Worm (Caenorhabditis elegans): Measurements from ENCODE around the gene lep-2.

The lep-2 gene

DNA sequence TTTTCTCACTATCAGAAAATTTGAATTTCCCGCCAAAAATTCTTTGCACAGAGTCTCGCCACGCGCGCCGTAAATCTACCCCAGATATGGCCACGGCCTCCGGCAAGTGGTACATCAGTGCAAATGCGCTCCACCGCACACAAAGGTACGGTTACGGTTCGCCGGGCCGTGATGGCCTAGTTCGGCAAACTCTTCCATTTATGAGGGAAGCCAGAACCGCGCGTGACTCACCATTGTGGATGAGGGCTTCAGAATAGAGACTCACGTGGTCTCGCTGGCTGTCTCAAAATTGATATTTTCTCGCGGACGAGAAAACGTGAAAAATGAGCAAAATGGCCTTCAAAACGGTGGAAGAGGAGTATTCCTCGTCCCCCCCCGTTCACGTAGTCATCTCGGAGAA is 27.7 kb downstream of the lep-2 start (continued):
- TF ChIP-seq ZK337.2 (GFP tag; IDR thresholded peaks at IDR 0.05) = no peak

DNA sequence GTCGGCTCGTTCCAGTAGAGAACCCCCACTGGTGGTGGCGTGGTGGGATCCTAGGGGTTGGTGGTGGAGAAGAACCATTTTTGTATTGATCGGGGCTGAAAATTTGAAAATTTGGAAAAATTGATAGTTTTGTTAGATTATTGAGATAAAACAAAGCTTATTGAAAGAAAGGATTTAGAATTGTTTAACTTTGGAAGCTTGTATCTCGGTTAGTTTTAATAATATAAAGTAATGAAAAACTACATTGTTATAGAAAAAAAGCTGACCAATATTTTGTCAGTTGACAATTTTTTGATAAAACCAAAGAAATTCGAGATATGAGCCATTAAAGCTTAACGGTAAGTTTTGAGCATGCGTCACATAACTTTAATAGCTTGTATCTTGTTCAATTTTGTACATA is 37.9 kb downstream of the lep-2 start, which contains the start of gene abhd-14:
TSS of gene abhd-14 (minus strand) at position 101 of the 400 bp plus-strand sequence.
- TF ChIP-seq aly-2 (tag; optimal IDR thresholded peaks at IDR 0.05) (no peak), zfp-3 (GFP tag; conservative IDR thresholded peaks at IDR 0.05) (no peak), ctbp-1 (GFP tag; IDR thresholded peaks at IDR 0.05) (no peak), nhr-42 (GFP tag; IDR thresholded peaks at IDR 0.05) (no peak), mes-2 (tag; optimal IDR thresholded peaks at IDR 0.05; ENCODE audit: poor library complexity, severe bottlenecking) (no peak), daf-16 (GFP tag; optimal IDR thresholded peaks at IDR 0.05) (no peak), daf-16 (tag; optimal IDR thresholded peaks at IDR 0.05) (no peak), skn-1 (tag; optimal IDR thresholded peaks at IDR 0.05) (no peak), zip-2 (tag; optimal IDR thresholded peaks at IDR 0.05) (no peak), egl-27 (tag; optimal IDR thresholded peaks at IDR 0.05) (no peak), set-16 (GFP tag; IDR thresholded peaks at IDR 0.05) (no peak), nhr-25 (tag; optimal IDR thresholded peaks at IDR 0.05; ENCODE audit: borderline replicate concordance, insufficient read depth) (no peak), nhr-48 (tag; optimal IDR thresholded peaks at IDR 0.05) (no peak), jun-1 (tag; optimal IDR thresholded peaks at IDR 0.05) (no peak), zfp-2 (tag; optimal IDR thresholded peaks at IDR 0.05) (no peak), hlh-30 (tag; optimal IDR thresholded peaks at IDR 0.05; ENCODE audit: insufficient read depth) (no peak), ZK337.2 (GFP tag; IDR thresholded peaks at IDR 0.05) (no peak), madf-5 (GFP tag; IDR thresholded peaks at IDR 0.05) (no peak), daf-19 (GFP tag; conservative IDR thresholded peaks at IDR 0.05) (no peak), saeg-2 (GFP tag; IDR thresholded peaks at IDR 0.05) (no peak)

DNA sequence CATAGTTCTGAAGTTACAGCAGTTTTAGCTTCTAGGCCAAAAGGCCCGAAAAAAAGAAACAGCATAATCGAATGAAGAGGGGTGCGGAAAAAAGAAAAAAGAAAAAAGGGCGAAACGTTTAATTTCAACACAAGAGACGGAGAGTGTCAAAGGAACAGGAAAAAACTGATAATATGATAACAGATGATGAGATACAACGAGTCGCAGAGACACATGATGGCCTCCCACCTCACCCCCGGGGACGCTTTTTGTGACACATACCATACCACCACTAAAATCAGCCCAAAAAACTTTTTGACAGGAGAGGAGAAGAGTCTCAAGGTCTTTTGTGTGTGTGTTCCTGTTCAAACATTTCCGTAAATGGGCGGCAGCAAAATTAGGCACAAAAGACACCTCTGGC is 43.0 kb downstream of the lep-2 start:
- TF ChIP-seq ceh-62 (tag; optimal IDR thresholded peaks at IDR 0.05) (no peak), D1046.2 (GFP tag; IDR thresholded peaks at IDR 0.05) (no peak), hlh-30 (tag; optimal IDR thresholded peaks at IDR 0.05; ENCODE audit: insufficient read depth) (peak; percentile 88), ceh-82 (tag; optimal IDR thresholded peaks at IDR 0.05) (no peak), pqm-1 (tag; optimal IDR thresholded peaks at IDR 0.05) (peak; percentile 54), duxl-1 (tag; optimal IDR thresholded peaks at IDR 0.05; ENCODE audit: poor library complexity) (no peak), madf-9 (GFP tag; conservative IDR thresholded peaks at IDR 0.05) (no peak), F10B5.3 (tag; optimal IDR thresholded peaks at IDR 0.05) (no peak), hlh-11 (tag; optimal IDR thresholded peaks at IDR 0.05) (peak; percentile 88), ZK546.5 (tag; optimal IDR thresholded peaks at IDR 0.05) (no peak), madf-5 (GFP tag; IDR thresholded peaks at IDR 0.05) (no peak), lsy-2 (tag; optimal IDR thresholded peaks at IDR 0.05) (peak in 1 of 2 experiments; percentile 10), mep-1 (tag; optimal IDR thresholded peaks at IDR 0.05) (peak; percentile 38), mxl-3 (GFP tag; optimal IDR thresholded peaks at IDR 0.05) (peak; percentile 65), snpc-1.2 (GFP tag; IDR thresholded peaks at IDR 0.05) (no peak), dve-1 (tag; optimal IDR thresholded peaks at IDR 0.05; ENCODE audit: insufficient read depth) (peak; percentile 48), mxl-2 (GFP tag; conservative IDR thresholded peaks at IDR 0.05) (no peak), fos-1 (tag; optimal IDR thresholded peaks at IDR 0.05) (no peak), ctbp-1 (GFP tag; IDR thresholded peaks at IDR 0.05) (no peak), ceh-44 (GFP tag; IDR thresholded peaks at IDR 0.05) (no peak), egl-43 (GFP tag; IDR thresholded peaks at IDR 0.05) (no peak), nhr-6 (tag; optimal IDR thresholded peaks at IDR 0.05) (peak; percentile 27), nhr-28 (tag; optimal IDR thresholded peaks at IDR 0.05) (peak; percentile 83), lin-13 (GFP tag; optimal IDR thresholded peaks at IDR 0.05) (no peak), F26F4.8 (GFP tag; conservative IDR thresholded peaks at IDR 0.05) (no peak), ceh-28 (tag; optimal IDR thresholded peaks at IDR 0.05) (no peak), pha-4 (GFP tag; IDR thresholded peaks at IDR 0.05) (0 out of 2 replicates have a peak, but pooled peaks have one; percentile 22), pha-4 (tag; optimal IDR thresholded peaks at IDR 0.05) (no peak), daf-12 (tag; optimal IDR thresholded peaks at IDR 0.05) (no peak), zip-11 (GFP tag; IDR thresholded peaks at IDR 0.05) (no peak), hmg-1.1 (GFP tag; IDR thresholded peaks at IDR 0.05) (peak; percentile 42; the same call in 1 of the 2 replicates), cey-2 (tag; optimal IDR thresholded peaks at IDR 0.05; ENCODE audit: borderline replicate concordance, insufficient read depth) (no peak)

Data from whole organism, L4 larva.